Fruit fly (Drosophila melanogaster) whole organism, adult: ENCODE measurements around the gene CG11679.
A peak's percentile ranks its signal among the peaks of the same experiment; 100 is the strongest.

Source experiments
- CG11617 ChIP-seq: fragments of 200-800 bp; sonication (Bioruptor generic); optimal IDR thresholded peaks from 2 replicates; lab custom pipeline; 2017; ENCODE audit warnings: mild to moderate bottlenecking, missing biosample characterization, missing genetic modification reagents, missing genetic modification characterization
- CG12768 ChIP-seq: fragments of 200-800 bp; sonication (Bioruptor generic); optimal IDR thresholded peaks from 2 replicates; lab custom pipeline; 2017; ENCODE audit warnings: missing biosample characterization, missing genetic modification characterization, mild to moderate bottlenecking, moderate library complexity, missing genetic modification reagents
- CG14711 ChIP-seq: fragments of 200-800 bp; sonication (Bioruptor generic); optimal IDR thresholded peaks from 2 replicates; lab custom pipeline; 2018; ENCODE audit warnings: missing biosample characterization, mild to moderate bottlenecking, missing genetic modification characterization, moderate library complexity
- CG1620 ChIP-seq: fragments of 200-800 bp; sonication (Bioruptor generic); optimal IDR thresholded peaks from 2 replicates; lab custom pipeline; 2016; ENCODE audit warnings: missing biosample characterization, missing genetic modification characterization
- CG33017 ChIP-seq: fragments of 200-800 bp; sonication (Bioruptor generic); optimal IDR thresholded peaks from 2 replicates; lab custom pipeline; 2018; ENCODE audit warnings: missing biosample characterization, mild to moderate bottlenecking, missing genetic modification characterization, moderate library complexity
- CG5204 ChIP-seq: fragments of 200-800 bp; sonication (Bioruptor generic); optimal IDR thresholded peaks from 2 replicates; lab custom pipeline; 2016; ENCODE audit warnings: missing biosample characterization, missing genetic modification characterization
- CG7045 ChIP-seq: fragments of 200-800 bp; sonication (Bioruptor generic); optimal IDR thresholded peaks from 2 replicates; lab custom pipeline; 2017; ENCODE audit warnings: missing biosample characterization, mild to moderate bottlenecking, missing genetic modification characterization
- CG7101 ChIP-seq: fragments of 200-800 bp; sonication (Bioruptor generic); optimal IDR thresholded peaks from 2 replicates; lab custom pipeline; 2018; ENCODE audit warnings: missing biosample characterization, mild to moderate bottlenecking, missing genetic modification characterization, moderate library complexity
- Clk ChIP-seq: fragments of 200-800 bp; sonication (Bioruptor generic); optimal IDR thresholded peaks from 2 replicates; lab custom pipeline; 2017; ENCODE audit warnings: missing biosample characterization, missing genetic modification characterization
- Crg-1 ChIP-seq: fragments of 200-800 bp; sonication (Bioruptor generic); optimal IDR thresholded peaks from 2 replicates; lab custom pipeline; 2016; ENCODE audit warnings: missing biosample characterization, missing genetic modification characterization
- Hr96 ChIP-seq: fragments of 200-800 bp; sonication (Bioruptor generic); optimal IDR thresholded peaks from 2 replicates; lab custom pipeline; 2016; ENCODE audit warnings: missing biosample characterization, missing genetic modification characterization
- Mnt ChIP-seq: fragments of 200-800 bp; sonication (Bioruptor generic); optimal IDR thresholded peaks from 2 replicates; lab custom pipeline; 2016; ENCODE audit warnings: missing biosample characterization, mild to moderate bottlenecking, missing genetic modification characterization
- bab1 ChIP-seq: fragments of 200-800 bp; sonication (Bioruptor generic); optimal IDR thresholded peaks from 3 replicates; lab custom pipeline; 2019; ENCODE audit warnings: missing biosample characterization, mild to moderate bottlenecking, missing genetic modification characterization, moderate library complexity
- cic ChIP-seq: fragments of 200-800 bp; sonication (Bioruptor generic); optimal IDR thresholded peaks from 2 replicates; lab custom pipeline; 2017; ENCODE audit warnings: missing biosample characterization, mild to moderate bottlenecking, missing genetic modification characterization, moderate library complexity
- cnc ChIP-seq, 2 experiments: fragments of >200 bp; optimal IDR thresholded peaks; 2 replicates each; lab custom pipeline; 2017
- kay ChIP-seq: fragments of 200-800 bp; sonication (Bioruptor generic); peaks from one replicate; lab custom pipeline; 2016; ENCODE audit warnings: missing biosample characterization, missing genetic modification characterization, borderline replicate concordance
- ovo ChIP-seq: fragments of 200-800 bp; sonication (Bioruptor generic); optimal IDR thresholded peaks from 2 replicates; lab custom pipeline; 2016; ENCODE audit warnings: missing biosample characterization, missing genetic modification characterization
- pad ChIP-seq: fragments of 200-800 bp; sonication (Bioruptor generic); optimal IDR thresholded peaks from 3 replicates; lab custom pipeline; 2017; ENCODE audit warnings: missing biosample characterization, missing genetic modification characterization, mild to moderate bottlenecking, moderate library complexity, missing genetic modification reagents
- tj ChIP-seq: fragments of 200-800 bp; sonication (Bioruptor generic); optimal IDR thresholded peaks from 3 replicates; lab custom pipeline; 2017; ENCODE audit warnings: missing biosample characterization, mild to moderate bottlenecking, missing genetic modification characterization, moderate library complexity
- toe ChIP-seq: fragments of 200-800 bp; sonication (Bioruptor generic); optimal IDR thresholded peaks from 2 replicates; lab custom pipeline; 2016; ENCODE audit warnings: missing biosample characterization, missing genetic modification characterization

Gene CG11679

dm6 chrX:15696854-15697540 lies 41.8 kb downstream of the CG11679 start, which contains the start of gene CG8128:
TSS of gene CG8128 (plus strand) at chrX:15697494.
- no peak for TF ChIP-seq Crg-1 (GFP tag; lab: Kevin White, UChicago)
- peak; percentile 35 for TF ChIP-seq CG1620
- peak; percentile 33 for TF ChIP-seq CG5204 (GFP tag; lab: Kevin White, UChicago)
- no peak for TF ChIP-seq cic
- TF ChIP-seq CG7045 (GFP tag; lab: Kevin White, UChicago): no peak
- TF ChIP-seq Hr96 (GFP tag; lab: Kevin White, UChicago): no peak
- TF ChIP-seq ovo (GFP tag; lab: Kevin White, UChicago): peak; percentile 16
- peak; percentile 57 for TF ChIP-seq toe (GFP tag; lab: Kevin White, UChicago)
- no peak for TF ChIP-seq Clk (GFP tag; lab: Kevin White, UChicago)
- TF ChIP-seq tj: peak; percentile 57

- TF ChIP-seq Clk (GFP tag; lab: Kevin White, UChicago): no peak
- no peak for TF ChIP-seq kay (GFP tag; lab: Kevin White, UChicago)
- TF ChIP-seq cnc (optimal IDR thresholded peaks at IDR 0.05; lab: Kevin White, UChicago): no peak
- TF ChIP-seq CG1620: no peak
- TF ChIP-seq tj: no peak
- no peak for TF ChIP-seq CG11617 (GFP tag; lab: Kevin White, UChicago)
- no peak for TF ChIP-seq CG7101
- no peak for TF ChIP-seq CG7045 (GFP tag; lab: Kevin White, UChicago)
- no peak for TF ChIP-seq CG14711 (tag; lab: Kevin White, UChicago)
- TF ChIP-seq pad (GFP tag; lab: Kevin White, UChicago): no peak
- no peak for TF ChIP-seq CG33017 (tag; lab: Kevin White, UChicago)
- no peak for TF ChIP-seq bab1 (GFP tag; lab: Kevin White, UChicago)
- TF ChIP-seq Mnt (GFP tag; lab: Kevin White, UChicago): no peak
- no peak for TF ChIP-seq Crg-1 (GFP tag; lab: Kevin White, UChicago)
- TF ChIP-seq toe (GFP tag; lab: Kevin White, UChicago): no peak
- TF ChIP-seq ovo (GFP tag; lab: Kevin White, UChicago): no peak
- no peak for TF ChIP-seq CG12768 (GFP tag; lab: Kevin White, UChicago)
Observed at dm6 chrX:15688757-15689156, 50.0 kb downstream of the CG11679 start, which contains the start of gene CG15599. TSS of gene CG15599 (minus strand) at chrX:15688857.
